Fruit fly (Drosophila melanogaster) whole organism: ENCODE results near the gene kek4.
"Not testable (repeated sequence)": the region's sequence is repeated elsewhere in the genome, so short reads cannot be mapped to it uniquely, and the experiment has no call there.

ENCODE experiments used
- CG8478 ChIP-seq: fragments of >200 bp; optimal IDR thresholded peaks from 2 replicates; lab custom pipeline; 2018; ENCODE audit warnings: inconsistent platforms
- Dll ChIP-seq: fragments of >200 bp; optimal IDR thresholded peaks from 2 replicates; lab custom pipeline; 2017
- EcR ChIP-seq, 2 experiments: fragments of >200 bp; optimal IDR thresholded peaks; 2 replicates each; lab custom pipeline; 2017; ENCODE audit warnings: missing biosample characterization in 2 of 2, missing genetic modification characterization in 2 of 2, missing genetic modification reagents in 2 of 2
- pan ChIP-seq: fragments of >200 bp; optimal IDR thresholded peaks from 2 replicates; lab custom pipeline; 2017
- psq ChIP-seq: fragments of >200 bp; optimal IDR thresholded peaks from 2 replicates; lab custom pipeline; 2017
- usp ChIP-seq: fragments of >200 bp; optimal IDR thresholded peaks from 2 replicates; lab custom pipeline; 2017; ENCODE audit warnings: missing biosample characterization, missing genetic modification characterization, mixed read lengths

kek4 gene

DNA sequence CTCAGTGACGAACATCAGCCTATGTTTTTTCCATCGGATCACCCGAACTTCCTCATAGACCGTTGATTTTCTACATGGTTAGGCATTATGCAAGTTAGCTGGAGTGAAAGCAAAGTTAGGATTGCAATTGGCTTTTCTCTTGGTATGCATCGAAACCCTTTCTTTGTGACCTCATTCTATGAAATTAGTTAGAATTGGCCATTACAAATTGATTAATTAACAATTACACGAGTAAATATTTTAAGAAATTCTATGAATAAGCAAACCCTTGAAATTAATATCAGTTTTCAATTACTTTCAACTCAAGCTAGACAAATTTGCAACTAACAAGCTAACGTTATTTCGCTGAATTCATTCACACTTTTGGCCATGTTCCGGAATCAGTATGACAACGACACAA is 16.6 kb upstream of the kek4 start, which contains the start of gene Prosalpha6T:
Gene Prosalpha6T (plus strand): TSS at position 301 of the 400 bp plus-strand sequence.
- TF ChIP-seq CG8478 (no peak), psq (lab: Kevin White, UChicago) (no peak), Dll (lab: Kevin White, UChicago) (no peak), usp (GFP tag; lab: Kevin White, UChicago) (no peak), EcR (GFP tag; optimal IDR thresholded peaks at IDR 0.05; lab: Kevin White, UChicago) (no peak), pan (no peak)

- TF ChIP-seq EcR (GFP tag; optimal IDR thresholded peaks at IDR 0.05; lab: Kevin White, UChicago) (no peak), Dll (lab: Kevin White, UChicago) (no peak), psq (lab: Kevin White, UChicago) (no peak), usp (GFP tag; lab: Kevin White, UChicago) (no peak), CG8478 (no peak), pan (no peak)
These were observed 14.3 kb upstream of the kek4 start, which contains the start of gene CG16815 for dm6 chr2L:13229388-13229882. Gene CG16815 (plus strand): TSS chr2L:13229832.

DNA sequence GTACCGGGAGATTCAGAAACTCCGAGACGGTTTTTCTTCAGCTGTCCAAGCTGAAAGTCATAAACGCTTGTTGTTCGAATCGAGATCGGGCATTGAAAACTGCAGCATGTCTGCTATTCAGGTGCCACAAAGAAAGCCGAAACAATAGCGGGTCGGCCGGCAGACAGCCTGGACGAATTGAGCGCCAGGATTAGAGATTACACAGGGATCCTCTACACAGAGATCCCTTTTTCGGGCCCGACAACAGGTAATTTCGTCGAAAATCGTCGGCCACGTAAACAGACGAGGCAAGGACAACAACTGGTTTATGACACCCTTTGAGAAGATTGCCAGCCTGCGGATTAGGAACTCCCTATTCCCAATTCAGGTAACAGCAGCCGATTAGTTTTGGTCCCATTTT is 12.1 kb upstream of the kek4 start, which contains the start of gene CG16813:
Gene CG16813 (plus strand): TSS at position 288 of the 400 bp plus-strand sequence.
- TF ChIP-seq Dll (lab: Kevin White, UChicago) (no peak), psq (lab: Kevin White, UChicago) (no peak), usp (GFP tag; lab: Kevin White, UChicago) (no peak), CG8478 (no peak), pan (no peak), EcR (GFP tag; optimal IDR thresholded peaks at IDR 0.05; lab: Kevin White, UChicago) (no peak)

dm6 chr2L:13225225-13225840 is 10.2 kb upstream of the kek4 start, which contains the start of gene CG15480:
Gene CG15480 (minus strand): TSS chr2L:13225275.
- TF ChIP-seq pan (no peak), EcR (GFP tag; optimal IDR thresholded peaks at IDR 0.05; lab: Kevin White, UChicago) (no peak), usp (GFP tag; lab: Kevin White, UChicago) (no peak), CG8478 (no peak), Dll (lab: Kevin White, UChicago) (no peak), psq (lab: Kevin White, UChicago) (no peak)

DNA sequence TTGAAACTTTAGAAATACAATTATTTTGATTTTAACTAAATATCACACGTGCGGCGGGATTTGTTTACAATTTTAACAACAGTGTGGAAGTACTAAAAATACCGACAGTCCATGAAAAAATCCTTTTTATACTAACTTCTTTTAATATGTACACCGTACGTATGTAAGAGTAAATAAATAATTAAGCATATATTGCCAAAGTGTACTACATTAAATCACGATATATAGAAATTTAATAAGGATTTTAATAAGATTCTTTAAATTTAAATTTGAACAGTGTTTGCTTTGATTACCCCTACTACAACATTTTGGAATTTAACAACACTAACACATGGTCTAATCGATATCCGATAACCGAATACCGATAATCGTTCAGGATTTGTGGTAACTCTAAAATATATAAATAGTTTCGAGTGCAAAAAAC is 7.1 kb upstream of the kek4 start, which contains the start of the genes Ski6 and CG16812:
Gene Ski6 (minus strand): TSS at position 205 of the 424 bp plus-strand sequence.
Gene CG16812 (plus strand): TSS at position 363 of the 424 bp plus-strand sequence.
- no peak for TF ChIP-seq CG8478
- no peak for TF ChIP-seq Dll (lab: Kevin White, UChicago)
- no peak for TF ChIP-seq EcR (GFP tag; optimal IDR thresholded peaks at IDR 0.05; lab: Kevin White, UChicago)
- TF ChIP-seq psq (lab: Kevin White, UChicago): no peak
- TF ChIP-seq usp (GFP tag; lab: Kevin White, UChicago): no peak
- TF ChIP-seq pan: no peak

dm6 chr2L:13219281-13220092 is 4.3 kb upstream of the kek4 start, which contains the start of the genes CG9426 and mRF1:
Gene CG9426 (minus strand): TSS chr2L:13219923.
Gene mRF1 (plus strand): TSS chr2L:13219979.
- TF ChIP-seq pan (no peak), CG8478 (no peak), Dll (lab: Kevin White, UChicago) (no peak), usp (GFP tag; lab: Kevin White, UChicago) (no peak), EcR (GFP tag; optimal IDR thresholded peaks at IDR 0.05; lab: Kevin White, UChicago) (no peak), psq (lab: Kevin White, UChicago) (no peak)

DNA sequence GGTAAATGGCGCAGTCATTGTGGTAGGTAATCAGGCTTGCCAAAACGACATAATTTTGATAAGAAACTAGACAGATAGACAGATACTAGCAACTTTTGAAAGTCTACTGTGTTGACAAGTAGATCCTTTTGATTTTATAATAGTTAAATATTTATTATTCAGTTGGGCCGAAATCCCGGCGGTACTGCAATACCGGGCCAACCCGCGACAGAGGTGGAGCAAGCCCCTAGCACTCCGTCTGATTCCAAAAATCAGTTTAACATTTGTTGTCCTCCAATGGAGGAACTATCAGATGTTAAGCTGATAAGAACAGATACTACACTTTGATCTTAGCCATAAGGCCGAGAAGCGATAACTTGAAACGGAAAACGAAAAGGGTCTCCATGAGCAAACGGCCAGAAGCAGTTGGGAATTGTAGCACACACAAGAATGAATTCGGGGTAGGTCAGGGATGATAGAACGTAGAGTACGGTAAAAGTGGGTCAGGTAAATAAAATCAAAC is 3.3 kb downstream of the kek4 start, which contains the start of gene CG15482:
Gene CG15482 (minus strand): TSS at position 51 of the 502 bp plus-strand sequence.
- not testable (repeated sequence) for TF ChIP-seq EcR (GFP tag; optimal IDR thresholded peaks at IDR 0.05; lab: Kevin White, UChicago); usp (GFP tag; lab: Kevin White, UChicago); psq (lab: Kevin White, UChicago)

DNA sequence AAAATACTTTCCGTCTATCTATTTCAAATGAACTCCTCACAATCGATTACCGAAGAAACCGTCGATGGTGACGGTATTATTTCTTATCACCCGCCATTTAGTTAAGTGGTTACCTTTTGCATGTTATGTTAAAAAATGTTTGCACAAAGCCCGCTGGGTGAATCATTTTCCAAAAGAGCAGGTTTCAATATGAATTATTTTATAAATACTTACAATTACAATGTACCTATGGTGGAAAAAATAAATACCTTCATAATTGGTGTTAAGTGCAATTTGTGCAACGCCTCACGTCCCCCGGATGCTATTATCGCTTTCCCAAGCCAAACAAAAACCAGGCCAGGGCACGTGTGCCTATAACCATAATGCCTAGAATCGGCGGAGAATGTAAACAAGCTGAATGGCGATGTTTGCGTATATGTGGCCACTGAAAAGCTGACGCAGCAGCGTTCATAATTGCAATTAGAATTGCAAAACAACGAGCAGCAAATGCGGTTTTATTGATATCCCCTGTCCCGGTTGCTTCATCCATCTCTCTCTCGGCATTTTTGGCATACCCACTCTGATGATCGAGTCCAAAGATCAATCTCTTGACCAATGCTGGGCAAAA is 8.2 kb downstream of the kek4 start:
- TF ChIP-seq pan (no peak), usp (GFP tag; lab: Kevin White, UChicago) (no peak), Dll (lab: Kevin White, UChicago) (no peak), EcR (GFP tag; optimal IDR thresholded peaks at IDR 0.05; lab: Kevin White, UChicago) (no peak), CG8478 (no peak), psq (lab: Kevin White, UChicago) (no peak)

DNA sequence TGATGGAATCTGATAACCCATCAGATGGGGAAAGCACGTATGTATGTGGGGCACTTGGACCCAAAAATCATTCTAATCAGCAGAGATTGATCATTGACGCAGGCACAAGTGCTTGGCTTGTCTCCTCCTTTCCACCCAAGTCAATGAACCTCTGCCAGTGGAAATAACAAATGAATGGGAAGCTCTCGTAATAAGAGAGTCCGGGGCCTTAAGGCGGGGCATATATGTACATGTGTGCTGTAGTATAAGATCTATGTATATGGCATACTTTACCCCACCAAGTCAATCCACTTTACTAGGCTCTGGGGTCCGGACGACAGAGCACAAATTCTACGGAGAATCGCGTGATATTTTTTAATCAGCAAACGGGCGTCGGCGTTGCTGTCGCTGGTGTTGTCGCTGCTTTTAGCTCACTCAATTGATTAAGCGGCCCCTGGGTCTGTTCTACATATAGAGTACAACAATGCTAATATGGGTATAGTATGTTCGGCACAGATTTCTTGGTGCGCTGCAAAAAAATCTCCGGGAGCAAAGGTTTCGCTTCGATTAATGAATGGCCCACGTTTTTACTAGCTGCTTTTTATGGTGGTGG is 9.0 kb downstream of the kek4 start:
- TF ChIP-seq pan: peak; percentile 22
- TF ChIP-seq Dll (lab: Kevin White, UChicago): no peak
- TF ChIP-seq EcR (GFP tag; optimal IDR thresholded peaks at IDR 0.05; lab: Kevin White, UChicago): peak in 1 of 2 experiments; percentile 82

- no peak for TF ChIP-seq usp (GFP tag; lab: Kevin White, UChicago)
- no peak for TF ChIP-seq Dll (lab: Kevin White, UChicago)
- TF ChIP-seq pan: no peak
- no peak for TF ChIP-seq EcR (GFP tag; optimal IDR thresholded peaks at IDR 0.05; lab: Kevin White, UChicago)
- TF ChIP-seq psq (lab: Kevin White, UChicago): no peak
- TF ChIP-seq CG8478: no peak
These were observed 9.9 kb downstream of the kek4 start for dm6 chr2L:13205256-13205655.
